Worm (Caenorhabditis elegans) whole organism, L4/young adult: ENCODE results near the gene K01B6.4.

Source experiments
- dao-5 ChIP-seq: sonication (generic microtip); optimal IDR thresholded peaks from 2 replicates; lab custom pipeline; 2016; ENCODE audit warnings: missing genotype, missing genetic modification characterization, moderate library complexity, missing compliant biosample characterization
- him-1 ChIP-seq: sonication (generic microtip); optimal IDR thresholded peaks from 2 replicates; lab custom pipeline; 2016; ENCODE audit warnings: missing genotype, missing genetic modification reagents, missing genetic modification characterization, missing compliant biosample characterization

DNA sequence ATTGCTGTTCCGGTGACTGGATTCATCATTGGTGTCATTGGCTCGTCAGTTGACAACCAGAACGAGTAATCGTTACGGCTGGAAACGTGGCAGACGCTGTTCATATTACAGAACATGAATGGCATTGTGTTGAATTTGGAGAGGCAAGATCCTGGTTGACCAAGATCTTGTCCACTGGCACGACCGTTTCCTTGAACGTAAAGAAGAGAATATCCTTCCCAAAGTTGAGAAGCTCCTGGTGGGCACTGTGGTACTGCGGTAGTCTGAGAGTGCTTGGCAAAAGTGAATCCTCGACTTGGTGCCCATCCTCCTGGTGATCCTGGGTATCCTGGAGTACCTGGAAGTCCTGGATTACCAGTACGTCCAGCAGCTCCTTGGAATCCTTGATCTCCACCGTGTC lies 40.7 kb upstream of the K01B6.4 start:
- TF ChIP-seq him-1 (tag; lab: Kevin White, UChicago) = no peak
- no peak for TF ChIP-seq dao-5 (tag; lab: Kevin White, UChicago)
